Fruit fly (Drosophila melanogaster): ENCODE measurements around the gene CG42557.

The CG42557 gene

dm6 chr3R:29903775-29904356, 29.2 kb upstream of the CG42557 start, which contains the start of gene CG15517 (continued):
- TF ChIP-seq Usf (GFP tag; optimal IDR thresholded peaks at IDR 0.05): no peak
- no peak for TF ChIP-seq H2.0 (GFP tag; IDR thresholded peaks at IDR 0.05)
- TF ChIP-seq Nf-YB (GFP tag; optimal IDR thresholded peaks at IDR 0.05): no peak
- peak; percentile 0 for TF ChIP-seq Myb (GFP tag; optimal IDR thresholded peaks at IDR 0.05)
- TF ChIP-seq luna (GFP tag; optimal IDR thresholded peaks at IDR 0.05): no peak
- TF ChIP-seq CG43689 (GFP tag; IDR thresholded peaks at IDR 0.05): no peak
- no peak for TF ChIP-seq CG2116 (GFP tag; optimal IDR thresholded peaks at IDR 0.05)
- no peak for TF ChIP-seq ems (GFP tag; optimal IDR thresholded peaks at IDR 0.05)
- TF ChIP-seq pfk (GFP tag; optimal IDR thresholded peaks at IDR 0.05): no peak
- TF ChIP-seq CHES-1-like (GFP tag; optimal IDR thresholded peaks at IDR 0.05): no peak
- TF ChIP-seq CG11560 (tag; IDR thresholded peaks at IDR 0.05): no peak
- TF ChIP-seq CG15514 (GFP tag; optimal IDR thresholded peaks at IDR 0.05): no peak
- TF ChIP-seq chn (GFP tag; optimal IDR thresholded peaks at IDR 0.05): no peak
- peak; percentile 12 for TF ChIP-seq sug (tag; optimal IDR thresholded peaks at IDR 0.05)
- no peak for TF ChIP-seq sna (GFP tag; IDR thresholded peaks at IDR 0.05; ENCODE audit: partially characterized antibody)
- peak; percentile 66; the same call in 1 of the 4 replicates for TF ChIP-seq chinmo (GFP tag; IDR thresholded peaks at IDR 0.05; ENCODE audit: partially characterized antibody)
- peak; percentile 73 for TF ChIP-seq Bgb (GFP tag; IDR thresholded peaks at IDR 0.05; ENCODE audit: partially characterized antibody)
- no peak for TF ChIP-seq pb (GFP tag; optimal IDR thresholded peaks at IDR 0.05)
- TF ChIP-seq corto (GFP tag; optimal IDR thresholded peaks at IDR 0.05): no peak
- no peak for TF ChIP-seq cad (GFP tag; optimal IDR thresholded peaks at IDR 0.05)
- peak; percentile 21 for TF ChIP-seq nmo (GFP tag; optimal IDR thresholded peaks at IDR 0.05)
- TF ChIP-seq dan (GFP tag; IDR thresholded peaks at IDR 0.05): no peak
- no peak for TF ChIP-seq ewg (GFP tag; optimal IDR thresholded peaks at IDR 0.05)
- no peak for TF ChIP-seq CG2889 (GFP tag; IDR thresholded peaks at IDR 0.05)
- no peak for TF ChIP-seq CG3281 (GFP tag; optimal IDR thresholded peaks at IDR 0.05)
- no peak for TF ChIP-seq Atf3 (GFP tag; optimal IDR thresholded peaks at IDR 0.05)
- no peak for TF ChIP-seq CG17612 (GFP tag; IDR thresholded peaks at IDR 0.05)
- TF ChIP-seq CkIIα-i1 (GFP tag; IDR thresholded peaks at IDR 0.05): no peak
- TF ChIP-seq row (GFP tag; IDR thresholded peaks at IDR 0.05): no peak
- TF ChIP-seq Sox102F (GFP tag; optimal IDR thresholded peaks at IDR 0.05): peak; percentile 6
- no peak for TF ChIP-seq CG9797 (GFP tag; optimal IDR thresholded peaks at IDR 0.05)
- peak; percentile 62 for TF ChIP-seq Dek (tag; optimal IDR thresholded peaks at IDR 0.05)
- TF ChIP-seq CG12769 (tag; optimal IDR thresholded peaks at IDR 0.05): no peak
- peak; percentile 43; the same call in 1 of the 2 replicates for TF ChIP-seq Ptx1 (GFP tag; IDR thresholded peaks at IDR 0.05)
- no peak for TF ChIP-seq CG6813 (GFP tag; optimal IDR thresholded peaks at IDR 0.05)
- TF ChIP-seq CG6765 (GFP tag; optimal IDR thresholded peaks at IDR 0.05): no peak
- no peak for TF ChIP-seq CG3163 (GFP tag; optimal IDR thresholded peaks at IDR 0.05)
- TF ChIP-seq hth (optimal IDR thresholded peaks at IDR 0.05): no peak
- TF ChIP-seq CG6791 (GFP tag; IDR thresholded peaks at IDR 0.05; ENCODE audit: partially characterized antibody): peak; percentile 60; the same call in 1 of the 3 replicates
- TF ChIP-seq CG8359 (GFP tag; optimal IDR thresholded peaks at IDR 0.05; ENCODE audit: borderline replicate concordance): no peak
- TF ChIP-seq slbo (GFP tag; IDR thresholded peaks at IDR 0.05): peak; percentile 55
- no peak for TF ChIP-seq CG5180 (GFP tag; optimal IDR thresholded peaks at IDR 0.05)
- no peak for TF ChIP-seq CG16779 (GFP tag; IDR thresholded peaks at IDR 0.05)
- no peak for TF ChIP-seq CG6683 (GFP tag; optimal IDR thresholded peaks at IDR 0.05)
- no peak for TF ChIP-seq CG32767 (GFP tag; IDR thresholded peaks at IDR 0.05)
- peak; percentile 54 for TF ChIP-seq CG9932 (GFP tag; IDR thresholded peaks at IDR 0.05)
- no peak for TF ChIP-seq MESR4 (GFP tag; optimal IDR thresholded peaks at IDR 0.05)
- TF ChIP-seq ken (GFP tag; IDR thresholded peaks at IDR 0.05): no peak
- TF ChIP-seq nerfin-2 (GFP tag; IDR thresholded peaks at IDR 0.05; ENCODE audit: partially characterized antibody): no peak
- no peak for TF ChIP-seq CG10565 (GFP tag; optimal IDR thresholded peaks at IDR 0.05)
